Fruit fly (Drosophila melanogaster): ENCODE data around the gene CG3939.
A peak's percentile ranks its signal among the peaks of the same experiment; 100 is the strongest.

Gene CG3939

DNA sequence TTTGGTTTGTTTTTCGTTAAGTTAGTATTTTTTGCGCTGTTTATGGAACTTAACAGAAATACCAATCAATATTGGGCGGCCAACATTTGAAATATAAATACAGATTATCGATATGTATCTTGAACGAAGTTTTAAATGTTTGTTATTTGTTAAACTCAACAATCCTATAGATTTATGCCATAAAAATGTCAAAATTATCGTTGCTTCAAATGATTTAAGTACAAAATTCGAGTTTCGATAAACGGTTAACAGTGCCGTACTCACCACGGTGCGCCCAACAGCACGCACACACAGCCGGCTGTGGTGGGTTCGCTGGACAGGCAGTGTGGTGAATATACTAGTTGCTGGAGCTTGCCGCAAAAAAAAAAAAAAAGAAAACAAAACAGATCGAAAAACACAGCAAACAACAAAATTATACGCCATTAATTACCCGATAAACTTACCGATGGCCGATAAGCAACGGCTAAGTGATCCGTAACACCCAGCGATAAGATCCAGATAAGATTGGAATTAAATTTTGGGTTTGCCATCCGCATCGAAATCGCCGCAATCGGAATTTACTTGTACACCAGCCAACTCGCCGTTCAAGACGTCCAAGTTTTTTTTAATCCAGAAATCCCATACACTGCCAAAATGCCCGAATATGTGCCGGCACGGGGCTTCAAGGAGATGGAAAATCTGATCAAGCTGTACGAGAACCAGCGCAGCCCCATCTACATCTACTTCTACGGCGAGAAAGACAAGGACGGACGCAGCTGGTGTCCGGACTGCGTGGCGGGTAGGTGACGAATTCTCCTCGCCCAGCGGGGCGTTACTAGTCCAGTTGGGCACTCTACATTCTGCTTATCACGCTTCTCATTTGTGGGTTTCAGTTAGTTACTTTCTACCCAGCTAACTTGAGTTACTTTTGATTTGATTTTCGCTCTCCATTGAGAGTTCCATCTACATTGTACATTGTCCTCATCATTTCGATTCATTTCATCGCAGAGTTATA lies at the start of gene CG3939:
TSS of gene CG3939 (plus strand) at position 138 of the 994 bp plus-strand sequence.
- TF ChIP-seq Mnt (GFP tag; optimal IDR thresholded peaks at IDR 0.05) = no peak
- no peak for TF ChIP-seq cnc (optimal IDR thresholded peaks at IDR 0.05)
- TF ChIP-seq Hr96 (GFP tag; optimal IDR thresholded peaks at IDR 0.05) = no peak
- no peak for TF ChIP-seq bab1 (GFP tag; optimal IDR thresholded peaks at IDR 0.05)
- TF ChIP-seq cic (GFP tag; optimal IDR thresholded peaks at IDR 0.05) = no peak
- no peak for TF ChIP-seq ovo (GFP tag; optimal IDR thresholded peaks at IDR 0.05)
- no peak for TF ChIP-seq CG7045 (GFP tag; optimal IDR thresholded peaks at IDR 0.05)
- TF ChIP-seq Clk (GFP tag; optimal IDR thresholded peaks at IDR 0.05) = no peak
- no peak for TF ChIP-seq toe (GFP tag; optimal IDR thresholded peaks at IDR 0.05)
- no peak for TF ChIP-seq pad (GFP tag; optimal IDR thresholded peaks at IDR 0.05)
- no peak for TF ChIP-seq kay (GFP tag; ENCODE audit: borderline replicate concordance)
- TF ChIP-seq CG5204 (GFP tag; optimal IDR thresholded peaks at IDR 0.05) = no peak
- TF ChIP-seq CG7101 (tag; optimal IDR thresholded peaks at IDR 0.05) = no peak
- TF ChIP-seq tj (GFP tag; optimal IDR thresholded peaks at IDR 0.05) = no peak
- no peak for TF ChIP-seq CG14711 (tag; optimal IDR thresholded peaks at IDR 0.05)
- no peak for TF ChIP-seq CG12768 (GFP tag; optimal IDR thresholded peaks at IDR 0.05)
- no peak for TF ChIP-seq Crg-1 (GFP tag; optimal IDR thresholded peaks at IDR 0.05)
- TF ChIP-seq CG11617 (GFP tag; optimal IDR thresholded peaks at IDR 0.05) = no peak
- no peak for TF ChIP-seq CG1620 (GFP tag; optimal IDR thresholded peaks at IDR 0.05)
- no peak for TF ChIP-seq CG33017 (tag; optimal IDR thresholded peaks at IDR 0.05)

DNA sequence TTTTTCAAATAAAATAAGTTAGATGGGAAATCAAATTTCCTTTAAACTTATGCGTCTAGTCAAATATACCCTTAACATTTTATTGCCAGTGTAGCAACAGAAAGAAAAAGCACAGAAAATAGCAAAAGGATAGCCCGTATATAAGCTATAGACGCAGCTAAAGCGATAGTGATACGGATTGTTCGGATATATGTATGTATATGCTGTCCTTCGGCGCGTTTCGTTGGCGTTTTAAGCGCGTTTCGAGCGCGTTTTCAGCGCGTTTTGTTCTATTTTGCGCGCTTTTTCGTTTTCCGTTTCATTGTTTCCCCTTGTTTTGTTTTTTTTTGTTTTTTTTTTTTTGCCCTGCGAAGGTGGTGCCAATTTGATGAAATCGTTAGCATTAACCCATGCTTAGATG lies 47.3 kb upstream of the CG3939 start:
- no peak for TF ChIP-seq pad (GFP tag; optimal IDR thresholded peaks at IDR 0.05)
- TF ChIP-seq kay (GFP tag; ENCODE audit: borderline replicate concordance) = no peak
- no peak for TF ChIP-seq bab1 (GFP tag; optimal IDR thresholded peaks at IDR 0.05)
- no peak for TF ChIP-seq CG5204 (GFP tag; optimal IDR thresholded peaks at IDR 0.05)
- TF ChIP-seq CG12768 (GFP tag; optimal IDR thresholded peaks at IDR 0.05) = no peak
- TF ChIP-seq CG14711 (tag; optimal IDR thresholded peaks at IDR 0.05) = no peak
- no peak for TF ChIP-seq tj (GFP tag; optimal IDR thresholded peaks at IDR 0.05)
- TF ChIP-seq CG7045 (GFP tag; optimal IDR thresholded peaks at IDR 0.05) = no peak
- no peak for TF ChIP-seq cnc (optimal IDR thresholded peaks at IDR 0.05)
- TF ChIP-seq Mnt (GFP tag; optimal IDR thresholded peaks at IDR 0.05) = no peak
- TF ChIP-seq CG7101 (tag; optimal IDR thresholded peaks at IDR 0.05) = no peak
- no peak for TF ChIP-seq CG1620 (GFP tag; optimal IDR thresholded peaks at IDR 0.05)
- TF ChIP-seq Clk (GFP tag; optimal IDR thresholded peaks at IDR 0.05) = no peak
- TF ChIP-seq CG33017 (tag; optimal IDR thresholded peaks at IDR 0.05) = no peak

DNA sequence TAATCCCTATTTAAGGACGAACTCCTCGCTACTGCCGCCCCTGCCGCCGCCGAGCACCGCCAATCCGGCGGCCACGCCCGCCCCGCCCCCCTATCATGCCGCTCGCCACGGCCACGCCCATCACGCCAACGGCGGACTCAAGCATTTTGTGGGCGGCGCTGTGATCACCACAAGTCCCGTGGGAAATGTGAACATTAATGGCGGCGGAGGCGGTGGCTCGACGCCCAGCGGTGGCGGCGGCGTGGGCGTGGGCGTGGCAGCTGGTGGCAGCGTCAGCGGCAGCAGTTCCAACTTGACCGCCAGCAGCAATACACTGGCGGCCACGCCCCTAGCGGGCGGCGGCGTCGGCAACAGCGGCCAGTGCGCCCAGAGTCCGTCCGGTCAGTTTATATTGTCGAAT lies 42.8 kb upstream of the CG3939 start:
- TF ChIP-seq Crg-1 (GFP tag; optimal IDR thresholded peaks at IDR 0.05) (no peak), tj (GFP tag; optimal IDR thresholded peaks at IDR 0.05) (no peak)

DNA sequence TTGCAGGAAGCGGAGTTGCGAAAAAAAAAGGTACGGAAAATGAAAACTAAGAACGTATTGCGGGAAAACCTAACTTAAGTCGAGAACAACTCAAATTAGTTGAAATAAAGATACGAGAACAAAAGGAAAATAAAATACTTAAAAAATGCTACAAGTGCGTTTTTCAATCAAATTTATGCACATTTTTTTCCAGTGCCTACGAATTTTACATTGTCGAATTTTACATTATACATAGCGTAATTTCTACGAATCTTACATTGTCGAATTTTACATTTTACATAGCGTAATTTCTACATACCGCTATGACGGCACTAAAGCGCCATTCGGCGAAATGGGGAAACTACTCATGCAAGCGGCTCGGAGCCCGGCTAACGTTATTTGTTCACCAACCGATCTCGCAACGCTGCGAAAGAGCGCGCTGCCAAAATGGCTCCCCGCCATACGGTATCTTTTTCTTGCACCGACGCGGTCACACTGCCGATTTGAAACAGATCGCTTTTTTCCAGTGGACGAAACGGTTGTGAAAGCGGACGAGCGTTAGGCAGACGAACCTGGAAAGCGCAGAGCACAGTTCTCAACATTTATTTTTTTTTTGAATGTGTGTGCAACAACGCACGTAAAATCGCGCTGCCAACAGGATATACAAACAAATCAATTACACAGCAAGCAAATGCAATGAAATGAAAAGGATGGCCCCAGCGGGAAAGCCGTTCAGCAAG lies 40.3 kb upstream of the CG3939 start, which contains the start of gene N:
TSS of gene N (plus strand) at position 488 of the 719 bp plus-strand sequence.
- TF ChIP-seq ovo (GFP tag; optimal IDR thresholded peaks at IDR 0.05) (peak; percentile 13), CG5204 (GFP tag; optimal IDR thresholded peaks at IDR 0.05) (no peak), Crg-1 (GFP tag; optimal IDR thresholded peaks at IDR 0.05) (peak; percentile 44), bab1 (GFP tag; optimal IDR thresholded peaks at IDR 0.05) (peak; percentile 80), pad (GFP tag; optimal IDR thresholded peaks at IDR 0.05) (peak; percentile 4), cnc (optimal IDR thresholded peaks at IDR 0.05) (no peak), CG1620 (GFP tag; optimal IDR thresholded peaks at IDR 0.05) (peak; percentile 25), CG12768 (GFP tag; optimal IDR thresholded peaks at IDR 0.05) (no peak), Mnt (GFP tag; optimal IDR thresholded peaks at IDR 0.05) (no peak)

DNA sequence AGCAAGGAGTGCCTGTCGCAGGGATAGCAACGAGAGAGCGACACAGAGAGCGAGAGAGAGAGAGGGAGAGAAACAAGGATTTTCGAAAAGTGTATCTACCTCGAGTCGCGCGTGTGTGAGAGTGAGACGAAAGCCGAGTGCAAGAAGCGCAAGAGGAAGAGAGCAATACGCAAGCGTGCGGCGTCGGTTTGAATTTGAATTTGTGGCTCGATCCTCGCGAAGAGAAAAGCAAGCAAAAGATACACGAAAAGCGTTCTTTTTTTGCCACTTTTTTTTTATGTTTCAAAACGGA lies 39.8 kb upstream of the CG3939 start:
- TF ChIP-seq tj (GFP tag; optimal IDR thresholded peaks at IDR 0.05) (no peak), CG7045 (GFP tag; optimal IDR thresholded peaks at IDR 0.05) (no peak), CG33017 (tag; optimal IDR thresholded peaks at IDR 0.05) (no peak), kay (GFP tag; ENCODE audit: borderline replicate concordance) (no peak), cic (GFP tag; optimal IDR thresholded peaks at IDR 0.05) (no peak), Crg-1 (GFP tag; optimal IDR thresholded peaks at IDR 0.05) (no peak), cnc (optimal IDR thresholded peaks at IDR 0.05) (no peak), CG14711 (tag; optimal IDR thresholded peaks at IDR 0.05) (no peak), Mnt (GFP tag; optimal IDR thresholded peaks at IDR 0.05) (no peak), toe (GFP tag; optimal IDR thresholded peaks at IDR 0.05) (no peak), CG7101 (tag; optimal IDR thresholded peaks at IDR 0.05) (no peak)

DNA sequence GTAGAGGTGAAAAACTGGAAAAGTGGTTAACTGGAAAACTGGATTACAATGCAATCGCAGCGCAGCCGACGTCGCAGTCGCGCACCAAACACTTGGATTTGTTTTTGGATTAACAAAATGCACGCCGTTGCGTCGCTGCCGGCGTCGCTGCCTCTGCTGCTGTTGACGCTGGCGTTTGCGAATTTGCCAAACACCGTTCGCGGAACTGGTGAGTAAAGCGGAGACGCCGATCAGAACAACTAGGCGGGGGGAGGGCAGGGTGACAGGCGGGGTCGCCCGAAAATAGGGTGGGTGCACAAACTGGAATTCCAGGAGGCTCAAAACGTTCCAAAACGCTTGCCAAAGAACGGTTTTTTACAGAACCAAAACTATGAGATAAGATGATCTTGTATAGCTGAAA lies 39.2 kb upstream of the CG3939 start:
- no peak for TF ChIP-seq cnc (optimal IDR thresholded peaks at IDR 0.05)
- no peak for TF ChIP-seq Clk (GFP tag; optimal IDR thresholded peaks at IDR 0.05)
- no peak for TF ChIP-seq cic (GFP tag; optimal IDR thresholded peaks at IDR 0.05)
- TF ChIP-seq kay (GFP tag; ENCODE audit: borderline replicate concordance) = no peak
- no peak for TF ChIP-seq CG7045 (GFP tag; optimal IDR thresholded peaks at IDR 0.05)
- TF ChIP-seq tj (GFP tag; optimal IDR thresholded peaks at IDR 0.05) = no peak
